Worm (Caenorhabditis elegans): ENCODE data around the gene srx-131.

DNA sequence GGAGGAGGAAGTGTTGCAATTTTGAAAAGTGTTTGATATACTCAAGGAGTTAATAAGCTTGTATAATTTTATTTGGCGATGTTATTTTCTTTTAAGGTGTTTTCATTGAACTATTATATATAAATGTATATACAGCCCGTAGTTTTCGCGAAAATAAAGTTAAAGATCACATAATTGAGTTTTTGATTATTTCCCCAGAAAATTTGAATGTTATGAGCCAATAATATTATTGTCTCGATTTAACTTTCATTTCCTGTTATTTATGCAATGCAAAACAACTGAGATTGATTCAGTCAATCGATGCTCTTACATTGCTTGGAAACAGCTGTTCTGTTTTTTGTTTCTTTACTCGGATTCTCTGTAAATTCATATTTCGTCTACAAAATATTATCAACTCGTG lies 3.1 kb downstream of the srx-131 start, which contains the start of gene srx-133:
- TF ChIP-seq unc-62 (GFP tag; optimal IDR thresholded peaks at IDR 0.05) (no peak), lin-39 (tag; optimal IDR thresholded peaks at IDR 0.05) (no peak), snpc-4 (tag; optimal IDR thresholded peaks at IDR 0.05) (no peak), ama-1 (optimal IDR thresholded peaks at IDR 0.05) (no peak), gmeb-1 (tag; optimal IDR thresholded peaks at IDR 0.05) (no peak)
